Worm (Caenorhabditis elegans) whole organism, L2 larva: Measurements from ENCODE around the gene F47C12.7.

Experiments
- aly-2 ChIP-seq: fragments of 150-350 bp; optimal IDR thresholded peaks from 2 replicates; lab custom pipeline; 2014; ENCODE audit warnings: missing biosample characterization, missing genetic modification characterization
- elt-1 ChIP-seq: fragments of 150-350 bp; optimal IDR thresholded peaks from 2 replicates; lab custom pipeline; 2014; ENCODE audit warnings: missing biosample characterization, missing genetic modification characterization
- lin-39 ChIP-seq: fragments of 150-350 bp; optimal IDR thresholded peaks from 2 replicates; lab custom pipeline; 2014; ENCODE audit warnings: missing biosample characterization, missing genetic modification reagents, missing genetic modification characterization
- lsy-2 ChIP-seq, 2 experiments: fragments of 150-350 bp in 1 of 2; sonication (generic microtip) in 1 of 2; optimal IDR thresholded peaks; 2 replicates each; lab custom pipeline; 2014 to 2017; ENCODE audit warnings: missing biosample characterization in 2 of 2, missing genetic modification characterization in 2 of 2
- mdl-1 ChIP-seq, 2 experiments: fragments of 150-350 bp in 1 of 2; sonication (generic microtip) in 1 of 2; optimal IDR thresholded peaks; 2 replicates each; lab custom pipeline; 2017; ENCODE audit warnings: missing biosample characterization in 2 of 2, missing genetic modification characterization in 2 of 2

DNA sequence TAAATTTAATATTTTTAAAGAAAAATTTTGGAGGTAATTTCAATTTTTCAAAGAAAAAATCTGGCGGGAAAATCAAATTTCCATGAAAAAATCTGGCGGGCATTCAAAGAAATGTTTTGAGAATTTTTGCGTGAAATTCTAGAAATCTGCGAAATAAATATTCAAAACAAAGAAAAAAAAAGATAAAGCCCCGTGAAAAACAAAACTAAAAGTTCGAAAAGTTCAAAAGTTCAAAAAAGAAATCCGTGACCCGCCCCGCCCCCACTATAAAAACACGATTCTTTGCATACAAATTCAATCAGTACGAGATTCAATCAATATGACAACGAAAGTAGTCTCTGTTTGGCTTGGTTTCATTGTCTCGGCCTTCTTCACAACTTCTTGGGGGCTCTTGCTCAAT, 22.2 kb downstream of the F47C12.7 start, which contains the start of gene clec-79:
- no peak for TF ChIP-seq aly-2
- TF ChIP-seq lin-39 (tag; lab: Kevin White, UChicago) = no peak
- no peak for TF ChIP-seq elt-1 (tag; lab: Kevin White, UChicago)
- TF ChIP-seq lsy-2 (tag; optimal IDR thresholded peaks at IDR 0.05; lab: Kevin White, UChicago) = no peak
- no peak for TF ChIP-seq mdl-1 (tag; optimal IDR thresholded peaks at IDR 0.05; lab: Kevin White, UChicago)
